Fruit fly (Drosophila melanogaster) whole organism, embryonic: ENCODE data around the gene arg.

Source experiments
- CG10366 ChIP-seq: fragments of 200-800 bp; sonication (Bioruptor generic); IDR thresholded peaks from 2 replicates; pipeline ENCODE4 v1.3.6; 2022; ENCODE audit warnings: missing biosample characterization, missing genetic modification characterization
- CG1647 ChIP-seq: fragments of 200-800 bp; sonication (Bioruptor generic); optimal IDR thresholded peaks from 3 replicates; lab custom pipeline; 2016; ENCODE audit warnings: missing biosample characterization, missing genetic modification characterization
- CG16779 ChIP-seq: fragments of 200-800 bp; sonication (Bioruptor generic); IDR thresholded peaks from 2 replicates; pipeline ENCODE4 v1.3.6; 2022; ENCODE audit warnings: missing biosample characterization, missing genetic modification characterization
- CG18764 ChIP-seq: fragments of 200-800 bp; sonication (Bioruptor generic); optimal IDR thresholded peaks from 3 replicates; lab custom pipeline; 2016; ENCODE audit warnings: missing biosample characterization, missing genetic modification characterization
- chm ChIP-seq: fragments of 200-800 bp; sonication (Bioruptor generic); IDR thresholded peaks from 2 replicates; pipeline ENCODE4 v1.3.6; 2022; ENCODE audit warnings: missing biosample characterization, missing genetic modification characterization
- chn ChIP-seq: fragments of 200-800 bp; sonication (Bioruptor generic); optimal IDR thresholded peaks from 2 replicates; lab custom pipeline; 2016; ENCODE audit warnings: missing biosample characterization, missing genetic modification characterization
- crc ChIP-seq: fragments of 200-800 bp; sonication (Bioruptor generic); optimal IDR thresholded peaks from 2 replicates; lab custom pipeline; 2016; ENCODE audit warnings: missing biosample characterization, missing genetic modification characterization
- insv ChIP-seq, 2 experiments: fragments of 200-800 bp; sonication (Bioruptor generic); optimal IDR thresholded peaks; 3 replicates each; lab custom pipeline; 2016 to 2018; ENCODE audit warnings: missing biosample characterization in 2 of 2, missing genetic modification characterization in 2 of 2
- jigr1 ChIP-seq: fragments of 200-800 bp; sonication (Bioruptor generic); IDR thresholded peaks from 3 replicates; pipeline ENCODE4 v1.3.6; 2022; ENCODE audit warnings: missing biosample characterization, missing genetic modification characterization
- ranshi ChIP-seq: fragments of 200-800 bp; sonication (Bioruptor generic); IDR thresholded peaks from 2 replicates; pipeline ENCODE4 v1.3.6; 2022; ENCODE audit warnings: missing biosample characterization, missing genetic modification characterization

DNA sequence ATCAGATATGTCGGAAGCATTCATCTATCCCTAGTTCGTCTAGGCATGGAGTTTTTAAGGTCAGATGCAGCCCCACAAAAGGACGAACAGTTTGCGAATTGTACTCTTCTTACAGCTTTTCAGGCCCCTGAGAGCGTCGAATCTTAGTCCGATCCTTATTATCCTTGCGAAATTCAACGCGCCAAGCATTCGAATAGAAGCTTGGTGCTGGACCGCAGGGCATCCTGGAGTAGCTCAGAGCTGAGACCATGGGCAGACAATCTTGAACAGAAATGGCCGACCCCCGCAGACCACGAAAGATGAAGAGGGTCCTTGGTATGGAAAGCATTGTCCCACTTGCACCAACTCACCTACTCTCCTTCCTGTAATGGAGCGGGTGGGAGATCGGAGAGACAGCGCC, 30.5 kb upstream of the arg start, which contains the start of gene CG32817:
- TF ChIP-seq chm (no peak), insv (GFP tag; optimal IDR thresholded peaks at IDR 0.05; lab: Kevin White, UChicago) (no peak), CG1647 (GFP tag; lab: Kevin White, UChicago) (no peak), jigr1 (GFP tag; lab: Robert Waterston, UW) (no peak), crc (GFP tag; lab: Kevin White, UChicago) (no peak), CG18764 (GFP tag; lab: Kevin White, UChicago) (no peak), CG10366 (no peak), ranshi (no peak), chn (no peak), CG16779 (GFP tag; lab: Robert Waterston, UW) (no peak)
